Fruit fly (Drosophila melanogaster): Measurements from ENCODE around the gene CG5412.

The CG5412 gene

dm6 chr3R:20595901-20596300, 19.0 kb downstream of the CG5412 start:
- TF ChIP-seq CG8478 (optimal IDR thresholded peaks at IDR 0.05) (no peak), CTCF (optimal IDR thresholded peaks at IDR 0.05) (no peak)

- TF ChIP-seq CG8478 (optimal IDR thresholded peaks at IDR 0.05) (no peak), CTCF (optimal IDR thresholded peaks at IDR 0.05) (no peak)
Observed at dm6 chr3R:20596337-20596962, 19.6 kb downstream of the CG5412 start.

- TF ChIP-seq CG8478 (optimal IDR thresholded peaks at IDR 0.05) (no peak), CTCF (optimal IDR thresholded peaks at IDR 0.05) (no peak)
Observed at dm6 chr3R:20597407-20598325, 20.8 kb downstream of the CG5412 start.

dm6 chr3R:20600109-20600508, 23.3 kb downstream of the CG5412 start:
- TF ChIP-seq CG8478 (optimal IDR thresholded peaks at IDR 0.05) (no peak), CTCF (optimal IDR thresholded peaks at IDR 0.05) (no peak)

dm6 chr3R:20602599-20602998, 25.7 kb downstream of the CG5412 start:
- TF ChIP-seq CTCF (optimal IDR thresholded peaks at IDR 0.05): no peak
- no peak for TF ChIP-seq CG8478 (optimal IDR thresholded peaks at IDR 0.05)

- TF ChIP-seq CG8478 (optimal IDR thresholded peaks at IDR 0.05) (no peak), CTCF (optimal IDR thresholded peaks at IDR 0.05) (no peak)
Observed at dm6 chr3R:20604078-20604477, 27.2 kb downstream of the CG5412 start.

- TF ChIP-seq CG8478 (optimal IDR thresholded peaks at IDR 0.05) (no peak), CTCF (optimal IDR thresholded peaks at IDR 0.05) (no peak)
Observed at dm6 chr3R:20605078-20605477, 28.2 kb downstream of the CG5412 start.

- TF ChIP-seq CG8478 (optimal IDR thresholded peaks at IDR 0.05): no peak
- no peak for TF ChIP-seq CTCF (optimal IDR thresholded peaks at IDR 0.05)
Observed at dm6 chr3R:20605562-20606155, 28.8 kb downstream of the CG5412 start.

- TF ChIP-seq CTCF (optimal IDR thresholded peaks at IDR 0.05): no peak
- no peak for TF ChIP-seq CG8478 (optimal IDR thresholded peaks at IDR 0.05)
Observed at dm6 chr3R:20608199-20608598, 31.3 kb downstream of the CG5412 start.

- TF ChIP-seq CG8478 (optimal IDR thresholded peaks at IDR 0.05) (no peak), CTCF (optimal IDR thresholded peaks at IDR 0.05) (no peak)
Observed at dm6 chr3R:20616801-20617200, 39.9 kb downstream of the CG5412 start, which contains the start of gene CG15923. Gene CG15923 (minus strand): TSS chr3R:20616901.

dm6 chr3R:20617583-20617982, 40.7 kb downstream of the CG5412 start, which contains the start of gene CG5466:
Gene CG5466 (plus strand): TSS chr3R:20617883.
- TF ChIP-seq CTCF (optimal IDR thresholded peaks at IDR 0.05): no peak
- TF ChIP-seq CG8478 (optimal IDR thresholded peaks at IDR 0.05): no peak

- no peak for TF ChIP-seq CTCF (optimal IDR thresholded peaks at IDR 0.05)
- no peak for TF ChIP-seq CG8478 (optimal IDR thresholded peaks at IDR 0.05)
Observed at dm6 chr3R:20618947-20619346, 42.1 kb downstream of the CG5412 start.

- TF ChIP-seq CG8478 (optimal IDR thresholded peaks at IDR 0.05): no peak
- peak in 1 of 2 experiments; percentile 39 for TF ChIP-seq CTCF (optimal IDR thresholded peaks at IDR 0.05)
Observed at dm6 chr3R:20621805-20622286, 45.0 kb downstream of the CG5412 start, which contains the start of gene H. Gene H (plus strand): TSS chr3R:20621938.

dm6 chr3R:20622297-20623168, 45.7 kb downstream of the CG5412 start:
- peak in 1 of 2 experiments; percentile 26 for TF ChIP-seq CTCF (optimal IDR thresholded peaks at IDR 0.05)
- TF ChIP-seq CG8478 (optimal IDR thresholded peaks at IDR 0.05): no peak

All from S2 (cell line).